Worm (Caenorhabditis elegans) whole organism, L3 larva: Measurements from ENCODE around the gene hal-3.

Experiments used
- R02D3.7 ChIP-seq: fragments of 150-350 bp; optimal IDR thresholded peaks from 2 replicates; lab custom pipeline; 2014; ENCODE audit warnings: missing biosample characterization, missing genetic modification characterization
- ZK546.5 ChIP-seq: sonication (generic microtip); optimal IDR thresholded peaks from 2 replicates; lab custom pipeline; 2017; ENCODE audit warnings: missing biosample characterization, missing genetic modification characterization
- aly-2 ChIP-seq: fragments of 150-350 bp; optimal IDR thresholded peaks from 2 replicates; lab custom pipeline; 2014; ENCODE audit warnings: missing biosample characterization, missing genetic modification characterization
- ama-1 ChIP-seq: fragments of 150-350 bp; optimal IDR thresholded peaks from 2 replicates; lab custom pipeline; 2018
- ceh-16 ChIP-seq: sonication (generic microtip); optimal IDR thresholded peaks from 2 replicates; lab custom pipeline; 2017; ENCODE audit warnings: missing biosample characterization, missing genetic modification characterization
- ceh-28 ChIP-seq: fragments of 150-350 bp; optimal IDR thresholded peaks from 2 replicates; lab custom pipeline; 2014; ENCODE audit warnings: missing biosample characterization, missing genetic modification reagents, missing genetic modification characterization
- ceh-82 ChIP-seq: fragments of 150-350 bp; optimal IDR thresholded peaks from 2 replicates; lab custom pipeline; 2014; ENCODE audit warnings: missing biosample characterization, missing genetic modification characterization
- ceh-9 ChIP-seq: sonication (generic microtip); optimal IDR thresholded peaks from 2 replicates; lab custom pipeline; 2018; ENCODE audit warnings: missing biosample characterization, missing genetic modification characterization
- daf-12 ChIP-seq: fragments of 150-350 bp; optimal IDR thresholded peaks from 2 replicates; lab custom pipeline; 2014; ENCODE audit warnings: missing biosample characterization, missing genetic modification reagents, missing genetic modification characterization
- egl-27 ChIP-seq: sonication (generic microtip); optimal IDR thresholded peaks from 4 replicates; lab custom pipeline; 2017; ENCODE audit warnings: missing biosample characterization, missing genetic modification reagents, missing genetic modification characterization
- egl-5 ChIP-seq: fragments of 150-350 bp; optimal IDR thresholded peaks from 2 replicates; lab custom pipeline; 2017; ENCODE audit warnings: missing biosample characterization, missing genetic modification reagents, missing genetic modification characterization, inconsistent platforms
- elt-1 ChIP-seq: fragments of 150-350 bp; optimal IDR thresholded peaks from 2 replicates; lab custom pipeline; 2014; ENCODE audit warnings: missing biosample characterization, missing genetic modification characterization
- elt-2 ChIP-seq: sonication (generic microtip); optimal IDR thresholded peaks from 2 replicates; lab custom pipeline; 2016; ENCODE audit warnings: missing genetic modification reagents, mild to moderate bottlenecking, missing genetic modification characterization, missing compliant biosample characterization
- elt-3 ChIP-seq, 3 experiments: fragments of 150-350 bp in 1 of 3; sonication (generic microtip) in 2 of 3; optimal IDR thresholded peaks; 2 replicates in 2 of 3; 4 replicates in 1 of 3; lab custom pipeline; 2014 to 2017; ENCODE audit warnings: missing biosample characterization in 3 of 3, missing genetic modification characterization in 3 of 3
- eor-1 ChIP-seq, 2 experiments: fragments of 150-350 bp; optimal IDR thresholded peaks; 2 replicates each; lab custom pipeline; 2014 to 2018; ENCODE audit warnings: missing biosample characterization in 2 of 2, missing genetic modification characterization in 2 of 2
- fkh-10 ChIP-seq: sonication (generic microtip); optimal IDR thresholded peaks from 2 replicates; lab custom pipeline; 2017; ENCODE audit warnings: missing biosample characterization, missing genetic modification reagents, missing genetic modification characterization
- fkh-2 ChIP-seq: fragments of 150-350 bp; optimal IDR thresholded peaks from 2 replicates; lab custom pipeline; 2014; ENCODE audit warnings: missing biosample characterization, missing genetic modification reagents, missing genetic modification characterization
- fos-1 ChIP-seq: fragments of 150-350 bp; optimal IDR thresholded peaks from 2 replicates; lab custom pipeline; 2014; ENCODE audit warnings: missing biosample characterization, missing genetic modification characterization
- hmg-11 ChIP-seq: sonication (generic microtip); optimal IDR thresholded peaks from 2 replicates; lab custom pipeline; 2016; ENCODE audit warnings: missing genetic modification characterization, missing compliant biosample characterization
- jun-1 ChIP-seq: fragments of 150-350 bp; optimal IDR thresholded peaks from 2 replicates; lab custom pipeline; 2014; ENCODE audit warnings: missing biosample characterization, missing genetic modification reagents, missing genetic modification characterization
- lin-15B ChIP-seq: fragments of 150-350 bp; optimal IDR thresholded peaks from 2 replicates; lab custom pipeline; 2014; ENCODE audit warnings: missing biosample characterization, missing genetic modification characterization
- lin-39 ChIP-seq: fragments of 150-350 bp; optimal IDR thresholded peaks from 2 replicates; lab custom pipeline; 2018; ENCODE audit warnings: missing biosample characterization, missing genetic modification reagents, missing genetic modification characterization
- lsy-12 ChIP-seq: sonication (generic microtip); optimal IDR thresholded peaks from 2 replicates; lab custom pipeline; 2016; ENCODE audit warnings: mild to moderate bottlenecking, missing genetic modification characterization, missing compliant biosample characterization
- mdl-1 ChIP-seq: fragments of 150-350 bp; optimal IDR thresholded peaks from 2 replicates; lab custom pipeline; 2014; ENCODE audit warnings: missing biosample characterization, missing genetic modification characterization
- mml-1 ChIP-seq: fragments of 150-350 bp; sonication (generic microtip); optimal IDR thresholded peaks from 3 replicates; lab custom pipeline; 2014; ENCODE audit warnings: missing biosample characterization, missing genetic modification characterization
- nfya-1 ChIP-seq: sonication (generic microtip); optimal IDR thresholded peaks from 2 replicates; lab custom pipeline; 2017; ENCODE audit warnings: missing genetic modification characterization, mild to moderate bottlenecking, missing compliant biosample characterization, antibody characterized with exemption, moderate library complexity; ENCODE audit not compliant: insufficient read depth
- nhr-11 ChIP-seq: fragments of 150-350 bp; optimal IDR thresholded peaks from 2 replicates; lab custom pipeline; 2014; ENCODE audit warnings: missing biosample characterization, missing genetic modification characterization
- nhr-12 ChIP-seq: fragments of 150-350 bp; optimal IDR thresholded peaks from 2 replicates; lab custom pipeline; 2014; ENCODE audit warnings: missing biosample characterization, missing genetic modification characterization
- nhr-23 ChIP-seq: fragments of 150-350 bp; optimal IDR thresholded peaks from 2 replicates; lab custom pipeline; 2014; ENCODE audit warnings: missing biosample characterization, missing genetic modification reagents, missing genetic modification characterization
- nhr-237 ChIP-seq: fragments of 150-350 bp; optimal IDR thresholded peaks from 2 replicates; lab custom pipeline; 2014; ENCODE audit warnings: missing biosample characterization, missing genetic modification characterization
- nhr-25 ChIP-seq: sonication (generic microtip); optimal IDR thresholded peaks from 2 replicates; lab custom pipeline; 2017; ENCODE audit warnings: missing biosample characterization, missing genetic modification characterization
- nhr-28 ChIP-seq: fragments of 150-350 bp; optimal IDR thresholded peaks from 2 replicates; lab custom pipeline; 2014; ENCODE audit warnings: missing biosample characterization, missing genetic modification characterization
- nhr-43 ChIP-seq: sonication (generic microtip); optimal IDR thresholded peaks from 2 replicates; lab custom pipeline; 2016; ENCODE audit warnings: mild to moderate bottlenecking, missing genetic modification characterization, missing compliant biosample characterization; ENCODE audit not compliant: poor library complexity, severe bottlenecking
- nhr-67 ChIP-seq: fragments of 150-350 bp; optimal IDR thresholded peaks from 2 replicates; lab custom pipeline; 2014; ENCODE audit warnings: missing biosample characterization, missing genetic modification characterization
- nhr-76 ChIP-seq: fragments of 150-350 bp; sonication (generic microtip); optimal IDR thresholded peaks from 5 replicates; lab custom pipeline; 2014; ENCODE audit warnings: missing biosample characterization, missing genetic modification characterization
- nhr-77 ChIP-seq: fragments of 150-350 bp; optimal IDR thresholded peaks from 2 replicates; lab custom pipeline; 2014; ENCODE audit warnings: missing biosample characterization, missing genetic modification characterization
- pha-4 ChIP-seq: fragments of 150-350 bp; optimal IDR thresholded peaks from 2 replicates; lab custom pipeline; 2014; ENCODE audit warnings: missing biosample characterization, missing genetic modification reagents, missing genetic modification characterization
- pqm-1 ChIP-seq: fragments of 150-350 bp; optimal IDR thresholded peaks from 2 replicates; lab custom pipeline; 2017; ENCODE audit warnings: missing biosample characterization, missing genetic modification characterization, inconsistent platforms
- sea-2 ChIP-seq: fragments of 150-350 bp; sonication (generic microtip); optimal IDR thresholded peaks from 4 replicates; lab custom pipeline; 2014; ENCODE audit warnings: missing biosample characterization, missing genetic modification reagents, missing genetic modification characterization
- skn-1 ChIP-seq: fragments of 150-350 bp; optimal IDR thresholded peaks from 2 replicates; lab custom pipeline; 2014; ENCODE audit warnings: missing biosample characterization, missing genetic modification characterization
- snpc-4 ChIP-seq: fragments of 150-350 bp; optimal IDR thresholded peaks from 2 replicates; lab custom pipeline; 2014; ENCODE audit warnings: missing biosample characterization, missing genetic modification characterization
- tbx-2 ChIP-seq: sonication (generic microtip); optimal IDR thresholded peaks from 2 replicates; lab custom pipeline; 2016; ENCODE audit warnings: mild to moderate bottlenecking, missing genetic modification characterization, missing compliant biosample characterization
- unc-39 ChIP-seq: sonication (generic microtip); optimal IDR thresholded peaks from 4 replicates; lab custom pipeline; 2017; ENCODE audit warnings: missing biosample characterization, missing genetic modification characterization
- unc-62 ChIP-seq: fragments of 150-350 bp; sonication (generic microtip); optimal IDR thresholded peaks from 4 replicates; lab custom pipeline; 2014; ENCODE audit warnings: missing biosample characterization, missing genetic modification reagents, missing genetic modification characterization
- zag-1 ChIP-seq: fragments of 150-350 bp; optimal IDR thresholded peaks from 2 replicates; lab custom pipeline; 2014; ENCODE audit warnings: missing biosample characterization, missing genetic modification characterization
- ztf-11 ChIP-seq: fragments of 150-350 bp; optimal IDR thresholded peaks from 2 replicates; lab custom pipeline; 2014; ENCODE audit warnings: missing biosample characterization, missing genetic modification characterization
- ztf-4 ChIP-seq: fragments of 150-350 bp; optimal IDR thresholded peaks from 2 replicates; lab custom pipeline; 2014; ENCODE audit warnings: missing biosample characterization, missing genetic modification characterization

hal-3 gene

DNA sequence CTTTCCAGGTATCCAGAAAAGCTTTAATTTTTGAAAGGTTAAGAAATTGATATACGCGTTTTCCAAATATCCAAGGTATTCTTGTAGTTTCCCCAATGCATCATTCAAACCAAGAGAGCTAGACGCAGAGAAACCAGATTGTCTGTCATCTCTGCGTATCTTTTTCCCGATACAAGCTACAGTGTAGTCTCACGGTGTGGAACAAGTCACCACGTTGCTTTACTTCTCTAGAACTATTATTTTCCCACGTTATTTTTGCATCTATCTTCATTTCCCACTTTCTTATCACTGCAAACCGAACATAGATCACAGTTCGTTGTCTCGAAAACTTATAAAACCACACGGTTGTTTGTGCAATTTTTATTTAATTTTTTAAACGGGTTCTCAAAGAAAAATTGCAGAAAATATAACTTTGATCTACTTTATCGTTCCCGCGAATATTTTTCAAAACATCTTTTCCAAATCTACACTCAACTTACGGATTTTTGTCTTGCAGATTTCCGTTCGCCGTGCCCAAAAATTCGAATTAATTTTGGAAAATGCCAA lies 39.4 kb upstream of the hal-3 start, which contains the start of gene gstk-1:
Gene gstk-1 (plus strand): TSS at position 496 of the 546 bp plus-strand sequence.
- TF ChIP-seq mdl-1 (tag; lab: Kevin White, UChicago) (no peak), lin-15B (tag; lab: Kevin White, UChicago) (no peak), egl-5 (tag; lab: Kevin White, UChicago) (no peak), pqm-1 (tag; lab: Kevin White, UChicago) (peak; percentile 74), nhr-25 (tag; lab: Kevin White, UChicago) (no peak), mml-1 (tag; lab: Kevin White, UChicago) (no peak), ceh-28 (tag; lab: Kevin White, UChicago) (no peak), fkh-10 (GFP tag; lab: Kevin White, UChicago) (no peak), fkh-2 (tag; lab: Kevin White, UChicago) (no peak), nhr-11 (tag; lab: Kevin White, UChicago) (no peak), nhr-67 (tag; lab: Kevin White, UChicago) (no peak), nhr-23 (tag; lab: Kevin White, UChicago) (peak; percentile 44), skn-1 (tag; lab: Kevin White, UChicago) (no peak), aly-2 (no peak), jun-1 (tag; lab: Kevin White, UChicago) (no peak), lsy-12 (peak; percentile 11), fos-1 (tag; lab: Kevin White, UChicago) (no peak), elt-2 (tag; lab: Kevin White, UChicago) (peak; percentile 87), ztf-11 (tag; lab: Kevin White, UChicago) (no peak), hmg-11 (no peak), eor-1 (tag; optimal IDR thresholded peaks at IDR 0.05; lab: Kevin White, UChicago) (no peak), nfya-1 (tag; lab: Kevin White, UChicago) (no peak), R02D3.7 (no peak), nhr-237 (tag; lab: Kevin White, UChicago) (no peak), nhr-76 (tag; lab: Kevin White, UChicago) (no peak), tbx-2 (no peak), nhr-28 (tag; lab: Kevin White, UChicago) (no peak), ztf-4 (no peak), daf-12 (tag; lab: Kevin White, UChicago) (no peak), elt-3 (tag; optimal IDR thresholded peaks at IDR 0.05; lab: Kevin White, UChicago) (no peak), ceh-9 (tag; lab: Kevin White, UChicago) (no peak), nhr-43 (peak; percentile 41), sea-2 (GFP tag; lab: Kevin White, UChicago) (no peak), ceh-82 (no peak), ama-1 (lab: Kevin White, UChicago) (no peak), snpc-4 (tag; lab: Kevin White, UChicago) (no peak), ZK546.5 (tag; lab: Kevin White, UChicago) (no peak), nhr-12 (tag; lab: Kevin White, UChicago) (no peak), unc-39 (tag; lab: Kevin White, UChicago) (no peak), elt-1 (tag; lab: Kevin White, UChicago) (no peak), lin-39 (tag; lab: Kevin White, UChicago) (no peak), unc-62 (GFP tag; lab: Kevin White, UChicago) (no peak), zag-1 (tag; lab: Kevin White, UChicago) (no peak), pha-4 (tag; lab: Kevin White, UChicago) (peak; percentile 47), egl-27 (tag; lab: Kevin White, UChicago) (no peak), ceh-16 (tag; lab: Kevin White, UChicago) (no peak), nhr-77 (no peak)
